Worm (Caenorhabditis elegans): Measurements from ENCODE around the gene grd-6.

- TF ChIP-seq dao-5 (tag; optimal IDR thresholded peaks at IDR 0.05) (no peak), him-1 (tag; optimal IDR thresholded peaks at IDR 0.05) (no peak), W03F9.2 (tag; optimal IDR thresholded peaks at IDR 0.05) (no peak)
Observed at ce11 chrV:9260411-9260810, 38.7 kb downstream of the grd-6 start.
